Worm (Caenorhabditis elegans) whole organism, midembryonic: ENCODE data around the gene cest-34.

Experiments used
- T22C8.4 ChIP-seq: fragments of 200-800 bp; sonication (Bioruptor generic); IDR thresholded peaks from 2 replicates; pipeline ENCODE4 v1.3.6; 2022; ENCODE audit warnings: missing genetic modification characterization, missing compliant biosample characterization
- cog-1 ChIP-seq: sonication (generic microtip); optimal IDR thresholded peaks from 2 replicates; lab custom pipeline; 2016; ENCODE audit warnings: missing genetic modification characterization, missing compliant biosample characterization
- flt-1 ChIP-seq: fragments of 200-800 bp; sonication (Bioruptor generic); IDR thresholded peaks from 2 replicates; pipeline ENCODE4 v1.3.6; 2022; ENCODE audit warnings: missing genetic modification characterization, missing compliant biosample characterization
- klf-2 ChIP-seq: fragments of 200-800 bp; sonication (Bioruptor generic); conservative IDR thresholded peaks from 2 replicates; pipeline ENCODE4 v1.3.6; 2022; ENCODE audit warnings: missing genetic modification reagents, missing genetic modification characterization, missing compliant biosample characterization
- med-1 ChIP-seq: sonication (generic microtip); optimal IDR thresholded peaks from 2 replicates; lab custom pipeline; 2017; ENCODE audit warnings: missing genetic modification characterization, mild to moderate bottlenecking, missing compliant biosample characterization, antibody characterized with exemption, missing genetic modification reagents; ENCODE audit not compliant: insufficient read depth
- ref-1 ChIP-seq: fragments of 200-800 bp; sonication (Bioruptor generic); conservative IDR thresholded peaks from 2 replicates; pipeline ENCODE4 v1.3.6; 2022; ENCODE audit warnings: missing genetic modification reagents, missing genetic modification characterization, missing compliant biosample characterization
- tab-1 ChIP-seq: fragments of 200-800 bp; sonication (Bioruptor generic); IDR thresholded peaks from 2 replicates; pipeline ENCODE4 v1.3.6; 2022; ENCODE audit warnings: missing genetic modification characterization, missing compliant biosample characterization
- ztf-23 ChIP-seq: fragments of 200-800 bp; sonication (Bioruptor generic); IDR thresholded peaks from 2 replicates; pipeline ENCODE4 v1.3.6; 2022; ENCODE audit warnings: missing genetic modification reagents, missing genetic modification characterization, missing compliant biosample characterization
- ztf-29 ChIP-seq: fragments of 200-800 bp; sonication (Bioruptor generic); IDR thresholded peaks from 2 replicates; pipeline ENCODE4 v1.3.6; 2022; ENCODE audit warnings: missing genetic modification reagents, missing genetic modification characterization, missing compliant biosample characterization

The cest-34 gene

DNA sequence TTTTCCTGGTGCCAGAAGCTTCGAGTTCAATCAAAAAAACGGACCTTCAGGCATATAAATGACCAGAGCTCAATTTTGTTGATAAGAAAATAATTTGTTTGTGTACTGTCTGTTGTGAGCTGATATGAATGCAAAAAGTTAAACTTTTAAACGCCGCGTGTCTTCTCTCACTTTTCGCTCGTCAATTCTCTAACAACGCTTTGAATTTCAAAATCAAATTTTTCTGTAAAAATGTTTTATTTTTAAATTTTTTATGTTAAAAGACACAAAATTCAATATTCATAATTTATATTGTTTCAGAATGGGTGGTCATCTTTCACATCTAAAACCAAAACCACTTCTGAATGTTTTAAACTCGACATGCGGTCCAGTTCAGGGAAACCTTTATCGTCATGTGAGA, 2.6 kb upstream of the cest-34 start, which contains the start of gene cest-31:
Gene cest-31 (plus strand): TSS at position 301 of the 400 bp plus-strand sequence.
- TF ChIP-seq med-1 (GFP tag; lab: Kevin White, UChicago) = no peak
- TF ChIP-seq flt-1 = no peak
- no peak for TF ChIP-seq tab-1
- TF ChIP-seq klf-2 (GFP tag; lab: Robert Waterston, UW) = no peak
- no peak for TF ChIP-seq ref-1 (GFP tag; lab: Robert Waterston, UW)
- TF ChIP-seq ztf-23 (GFP tag; lab: Robert Waterston, UW) = no peak
- no peak for TF ChIP-seq ztf-29 (GFP tag; lab: Robert Waterston, UW)
- no peak for TF ChIP-seq T22C8.4
- no peak for TF ChIP-seq cog-1 (tag; lab: Kevin White, UChicago)

DNA sequence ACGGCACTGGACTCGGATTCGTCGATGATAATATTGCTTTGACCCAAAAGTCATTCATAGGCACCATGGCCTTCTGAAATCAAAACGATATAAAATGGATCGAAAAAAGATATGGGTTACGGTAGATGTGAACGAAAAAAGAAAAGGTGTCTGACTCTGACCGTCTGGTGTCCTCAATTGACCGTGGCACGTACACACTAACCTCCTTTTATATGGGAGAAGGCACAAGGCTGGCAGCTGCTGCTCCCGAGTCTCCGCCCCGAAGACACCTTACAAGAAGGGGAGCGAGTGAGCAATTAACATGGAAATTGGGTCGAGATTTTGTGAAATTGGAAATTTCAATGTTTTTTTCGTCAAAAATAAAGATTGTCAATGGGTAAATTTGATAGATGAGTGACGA, 4.9 kb downstream of the cest-34 start, which contains the start of gene egl-46:
Gene egl-46 (minus strand): TSS at position 73 of the 400 bp plus-strand sequence.
- no peak for TF ChIP-seq med-1 (GFP tag; lab: Kevin White, UChicago)
- no peak for TF ChIP-seq ref-1 (GFP tag; lab: Robert Waterston, UW)
- TF ChIP-seq ztf-23 (GFP tag; lab: Robert Waterston, UW) = no peak
- no peak for TF ChIP-seq cog-1 (tag; lab: Kevin White, UChicago)
- no peak for TF ChIP-seq ztf-29 (GFP tag; lab: Robert Waterston, UW)
- no peak for TF ChIP-seq tab-1
- TF ChIP-seq klf-2 (GFP tag; lab: Robert Waterston, UW) = no peak
- TF ChIP-seq T22C8.4 = no peak

ce11 chrV:6683282-6683681, 6.7 kb downstream of the cest-34 start:
- no peak for TF ChIP-seq flt-1
- TF ChIP-seq tab-1 = no peak
- no peak for TF ChIP-seq ztf-29 (GFP tag; lab: Robert Waterston, UW)
- no peak for TF ChIP-seq klf-2 (GFP tag; lab: Robert Waterston, UW)
- no peak for TF ChIP-seq med-1 (GFP tag; lab: Kevin White, UChicago)
- no peak for TF ChIP-seq ref-1 (GFP tag; lab: Robert Waterston, UW)
- no peak for TF ChIP-seq cog-1 (tag; lab: Kevin White, UChicago)
- TF ChIP-seq ztf-23 (GFP tag; lab: Robert Waterston, UW) = no peak
- no peak for TF ChIP-seq T22C8.4

ce11 chrV:6683740-6684139, 7.1 kb downstream of the cest-34 start:
- TF ChIP-seq tab-1 = no peak
- no peak for TF ChIP-seq klf-2 (GFP tag; lab: Robert Waterston, UW)
- TF ChIP-seq cog-1 (tag; lab: Kevin White, UChicago) = no peak
- TF ChIP-seq flt-1 = no peak
- no peak for TF ChIP-seq ref-1 (GFP tag; lab: Robert Waterston, UW)
- no peak for TF ChIP-seq med-1 (GFP tag; lab: Kevin White, UChicago)

ce11 chrV:6684541-6684940, 7.9 kb downstream of the cest-34 start:
- TF ChIP-seq cog-1 (tag; lab: Kevin White, UChicago) = peak; percentile 32
- no peak for TF ChIP-seq ztf-23 (GFP tag; lab: Robert Waterston, UW)
- no peak for TF ChIP-seq flt-1
- TF ChIP-seq tab-1 = 0 out of 2 replicates have a peak, but pooled peaks have one; percentile 52
- TF ChIP-seq ref-1 (GFP tag; lab: Robert Waterston, UW) = no peak
- no peak for TF ChIP-seq klf-2 (GFP tag; lab: Robert Waterston, UW)
- no peak for TF ChIP-seq med-1 (GFP tag; lab: Kevin White, UChicago)
- TF ChIP-seq T22C8.4 = no peak
- TF ChIP-seq ztf-29 (GFP tag; lab: Robert Waterston, UW) = no peak

ce11 chrV:6685499-6685898, 8.9 kb downstream of the cest-34 start:
- TF ChIP-seq ztf-29 (GFP tag; lab: Robert Waterston, UW) = no peak
- TF ChIP-seq flt-1 = no peak
- no peak for TF ChIP-seq ref-1 (GFP tag; lab: Robert Waterston, UW)
- TF ChIP-seq ztf-23 (GFP tag; lab: Robert Waterston, UW) = no peak
- no peak for TF ChIP-seq klf-2 (GFP tag; lab: Robert Waterston, UW)
- TF ChIP-seq tab-1 = no peak
- TF ChIP-seq T22C8.4 = no peak
- TF ChIP-seq med-1 (GFP tag; lab: Kevin White, UChicago) = no peak
- no peak for TF ChIP-seq cog-1 (tag; lab: Kevin White, UChicago)

ce11 chrV:6685963-6686362, 9.4 kb downstream of the cest-34 start:
- TF ChIP-seq klf-2 (GFP tag; lab: Robert Waterston, UW) = no peak
- TF ChIP-seq T22C8.4 = no peak
- no peak for TF ChIP-seq cog-1 (tag; lab: Kevin White, UChicago)
- no peak for TF ChIP-seq tab-1
- TF ChIP-seq ztf-23 (GFP tag; lab: Robert Waterston, UW) = no peak
- TF ChIP-seq flt-1 = no peak
- TF ChIP-seq ref-1 (GFP tag; lab: Robert Waterston, UW) = no peak

- no peak for TF ChIP-seq tab-1
- TF ChIP-seq ztf-23 (GFP tag; lab: Robert Waterston, UW) = no peak
- no peak for TF ChIP-seq T22C8.4
Measured at ce11 chrV:6688392-6688791, 11.8 kb downstream of the cest-34 start, which contains the start of gene K11G9.5. Gene K11G9.5 (minus strand): TSS chrV:6688492.

DNA sequence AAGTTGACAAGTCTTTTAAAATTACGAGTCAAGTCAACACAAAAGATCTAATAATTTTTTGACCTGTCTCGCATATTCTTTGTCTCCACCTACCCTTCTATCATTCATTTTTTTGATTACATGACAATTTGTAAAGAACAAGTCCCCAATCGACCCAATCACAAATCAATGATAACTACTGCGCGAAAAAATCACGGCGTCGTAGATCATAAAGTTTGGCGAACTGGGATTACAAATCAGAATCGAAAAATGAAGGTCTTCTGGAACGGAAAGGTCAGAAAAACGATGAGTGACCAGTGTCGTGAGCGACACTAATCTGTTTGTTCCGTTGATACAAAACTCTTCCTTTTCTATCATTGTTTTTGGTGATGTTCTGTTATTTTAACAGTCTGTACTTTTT, 13.5 kb downstream of the cest-34 start:
- TF ChIP-seq ref-1 (GFP tag; lab: Robert Waterston, UW) (no peak), med-1 (GFP tag; lab: Kevin White, UChicago) (no peak), klf-2 (GFP tag; lab: Robert Waterston, UW) (no peak), tab-1 (no peak), ztf-23 (GFP tag; lab: Robert Waterston, UW) (no peak), flt-1 (no peak), ztf-29 (GFP tag; lab: Robert Waterston, UW) (no peak), cog-1 (tag; lab: Kevin White, UChicago) (no peak), T22C8.4 (no peak)

DNA sequence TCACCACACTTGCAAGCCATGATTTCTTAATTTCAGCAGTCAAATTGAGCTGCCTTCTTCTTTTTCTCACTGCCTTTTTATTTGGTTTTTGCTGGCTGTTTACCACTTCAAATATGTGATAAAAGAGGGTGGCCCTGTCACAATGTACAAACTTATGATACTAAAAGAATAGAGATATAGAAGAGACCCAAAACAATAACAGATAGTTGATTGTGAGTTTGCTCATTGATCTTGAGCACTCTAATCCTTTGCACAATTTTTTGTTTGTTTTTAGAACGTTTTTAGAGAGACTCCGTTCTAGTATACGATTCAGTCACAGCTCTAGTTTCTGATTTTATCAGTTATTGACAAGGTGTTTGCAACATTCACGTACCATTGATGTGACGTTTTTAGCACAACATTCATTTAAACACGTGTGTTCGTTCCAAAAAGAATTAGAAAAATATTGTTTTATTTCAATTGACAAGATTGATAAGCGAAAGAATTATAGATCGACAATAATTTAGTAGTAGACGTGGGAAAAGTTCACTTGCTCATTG, 15.3 kb downstream of the cest-34 start, which contains the start of gene mtl-1:
Gene mtl-1 (minus strand): TSS at position 51 of the 539 bp plus-strand sequence.
- TF ChIP-seq ref-1 (GFP tag; lab: Robert Waterston, UW) (no peak), ztf-29 (GFP tag; lab: Robert Waterston, UW) (no peak), flt-1 (no peak), med-1 (GFP tag; lab: Kevin White, UChicago) (no peak), tab-1 (no peak)
